Worm (Caenorhabditis elegans) whole organism, L2 larva: ENCODE measurements around the gene C08F11.10.

Experiments used
- egl-27 ChIP-seq: sonication (generic microtip); optimal IDR thresholded peaks from 3 replicates; lab custom pipeline; 2017; ENCODE audit warnings: missing biosample characterization, missing genetic modification reagents, missing genetic modification characterization
- elt-3 ChIP-seq: sonication (generic microtip); optimal IDR thresholded peaks from 2 replicates; lab custom pipeline; 2017; ENCODE audit warnings: missing biosample characterization, missing genetic modification characterization
- lin-11 ChIP-seq: fragments of 150-350 bp; sonication (generic microtip); optimal IDR thresholded peaks from 2 replicates; lab custom pipeline; 2014; ENCODE audit warnings: missing biosample characterization, missing genetic modification characterization, inconsistent platforms, mixed read lengths
- nhr-6 ChIP-seq: fragments of 150-350 bp; optimal IDR thresholded peaks from 2 replicates; lab custom pipeline; 2014; ENCODE audit warnings: missing biosample characterization, missing genetic modification characterization
- snpc-4 ChIP-seq: fragments of 150-350 bp; optimal IDR thresholded peaks from 2 replicates; lab custom pipeline; 2014; ENCODE audit warnings: missing biosample characterization, missing genetic modification characterization
- unc-39 ChIP-seq: fragments of 150-350 bp; optimal IDR thresholded peaks from 2 replicates; lab custom pipeline; 2014; ENCODE audit warnings: missing biosample characterization, missing genetic modification characterization
- unc-62 ChIP-seq: fragments of 150-350 bp; optimal IDR thresholded peaks from 2 replicates; lab custom pipeline; 2014; ENCODE audit warnings: missing biosample characterization, missing genetic modification reagents, missing genetic modification characterization
- zag-1 ChIP-seq: fragments of 150-350 bp; optimal IDR thresholded peaks from 2 replicates; lab custom pipeline; 2014; ENCODE audit warnings: missing biosample characterization, missing genetic modification characterization
- ztf-11 ChIP-seq: sonication (generic microtip); optimal IDR thresholded peaks from 2 replicates; lab custom pipeline; 2017; ENCODE audit warnings: missing biosample characterization, missing genetic modification characterization

DNA sequence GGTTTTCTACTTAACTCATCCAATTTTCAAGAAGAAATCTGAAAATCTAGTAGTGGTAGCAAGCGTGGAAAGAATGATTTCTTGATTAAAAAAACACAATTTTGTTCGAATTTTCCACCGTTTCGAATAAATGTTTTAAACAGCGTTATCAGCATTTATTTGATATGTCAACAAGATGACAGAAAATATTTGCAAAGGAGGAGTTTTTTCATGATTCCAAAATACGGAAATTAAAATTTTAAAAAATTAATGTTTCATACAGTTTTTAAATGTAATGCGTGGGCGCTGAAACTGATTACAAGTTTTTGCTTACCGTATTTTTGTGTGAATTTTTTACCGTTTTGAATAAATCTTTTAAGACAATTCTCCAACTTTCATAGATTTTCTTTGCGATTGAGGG lies 16.4 kb downstream of the C08F11.10 start:
- TF ChIP-seq elt-3 (tag; lab: Kevin White, UChicago) (no peak), nhr-6 (no peak), unc-62 (GFP tag; lab: Kevin White, UChicago) (no peak), egl-27 (tag; lab: Kevin White, UChicago) (no peak), unc-39 (tag; lab: Kevin White, UChicago) (no peak), zag-1 (tag; lab: Kevin White, UChicago) (no peak), lin-11 (no peak), snpc-4 (tag; lab: Kevin White, UChicago) (no peak), ztf-11 (tag; lab: Kevin White, UChicago) (no peak)
